Worm (Caenorhabditis elegans) whole organism, L2 larva: Measurements from ENCODE around the gene F53F8.5.

Experiments used
- aly-2 ChIP-seq: fragments of 150-350 bp; optimal IDR thresholded peaks from 2 replicates; lab custom pipeline; 2014; ENCODE audit warnings: missing biosample characterization, missing genetic modification characterization
- ama-1 ChIP-seq: fragments of 150-350 bp; optimal IDR thresholded peaks from 2 replicates; lab custom pipeline; 2018; ENCODE audit warnings: inconsistent platforms
- ceh-82 ChIP-seq: fragments of 150-350 bp; optimal IDR thresholded peaks from 2 replicates; lab custom pipeline; 2014; ENCODE audit warnings: missing biosample characterization, missing genetic modification characterization
- egl-27 ChIP-seq: sonication (generic microtip); optimal IDR thresholded peaks from 3 replicates; lab custom pipeline; 2017; ENCODE audit warnings: missing biosample characterization, missing genetic modification reagents, missing genetic modification characterization
- lin-13 ChIP-seq: fragments of 150-350 bp; optimal IDR thresholded peaks from 2 replicates; lab custom pipeline; 2014; ENCODE audit warnings: missing biosample characterization, missing genetic modification reagents, missing genetic modification characterization
- nhr-23 ChIP-seq: fragments of 150-350 bp; optimal IDR thresholded peaks from 2 replicates; lab custom pipeline; 2014; ENCODE audit warnings: missing biosample characterization, missing genetic modification reagents, missing genetic modification characterization
- skn-1 ChIP-seq: sonication (generic microtip); optimal IDR thresholded peaks from 2 replicates; lab custom pipeline; 2017; ENCODE audit warnings: missing biosample characterization, missing genetic modification characterization
- unc-62 ChIP-seq: fragments of 150-350 bp; optimal IDR thresholded peaks from 2 replicates; lab custom pipeline; 2014; ENCODE audit warnings: missing biosample characterization, missing genetic modification reagents, missing genetic modification characterization

DNA sequence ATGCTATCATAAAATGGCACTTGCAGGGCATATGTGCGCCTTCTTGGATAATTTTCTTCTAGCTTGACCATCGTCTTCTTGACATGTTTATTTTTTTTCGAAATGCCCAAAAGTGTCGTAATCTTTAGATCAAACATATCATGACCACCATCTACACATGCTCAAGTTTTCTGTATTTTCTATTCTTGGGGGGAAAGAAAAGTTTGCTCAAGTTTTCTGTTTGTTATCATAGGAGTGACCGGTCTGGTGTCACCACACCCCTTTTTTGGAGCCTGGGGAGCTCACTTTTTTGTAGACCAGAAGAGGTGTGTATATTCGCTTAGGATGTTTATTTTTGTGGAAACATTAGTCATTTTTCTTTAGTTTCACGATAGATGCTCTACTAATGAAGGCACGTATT, 18.5 kb downstream of the F53F8.5 start, which contains the start of gene klf-2:
- no peak for TF ChIP-seq aly-2
- no peak for TF ChIP-seq nhr-23 (tag; lab: Kevin White, UChicago)
- TF ChIP-seq ceh-82 (tag; lab: Kevin White, UChicago) = no peak
- no peak for TF ChIP-seq ama-1 (lab: Kevin White, UChicago)
- TF ChIP-seq lin-13 (GFP tag; lab: Kevin White, UChicago) = no peak
- no peak for TF ChIP-seq unc-62 (GFP tag; lab: Kevin White, UChicago)
- no peak for TF ChIP-seq skn-1 (tag; lab: Kevin White, UChicago)
- TF ChIP-seq egl-27 = no peak
